Worm (Caenorhabditis elegans) whole organism, late embryonic: Measurements from ENCODE around the gene F22B7.3.

ENCODE experiments used
- ama-1 ChIP-seq: fragments of 150-350 bp; optimal IDR thresholded peaks from 2 replicates; lab custom pipeline; 2014
- ceh-19 ChIP-seq: fragments of 200-800 bp; sonication (Bioruptor generic); optimal IDR thresholded peaks from 2 replicates; lab custom pipeline; 2018; ENCODE audit warnings: mild to moderate bottlenecking, missing genetic modification characterization, missing compliant biosample characterization
- fax-1 ChIP-seq: sonication (generic microtip); optimal IDR thresholded peaks from 2 replicates; lab custom pipeline; 2016; ENCODE audit warnings: missing genotype, missing genetic modification characterization, missing compliant biosample characterization
- hlh-30 ChIP-seq: sonication (generic microtip); optimal IDR thresholded peaks from 2 replicates; lab custom pipeline; 2017; ENCODE audit warnings: antibody characterized with exemption, missing genetic modification characterization, missing compliant biosample characterization; ENCODE audit not compliant: insufficient read depth
- pha-4 ChIP-seq: fragments of 150-350 bp; optimal IDR thresholded peaks from 2 replicates; lab custom pipeline; 2018; ENCODE audit warnings: missing biosample characterization, missing genetic modification reagents, missing genetic modification characterization
- unc-42 ChIP-seq: sonication (generic microtip); optimal IDR thresholded peaks from 2 replicates; lab custom pipeline; 2016; ENCODE audit warnings: missing genotype, missing genetic modification characterization, missing compliant biosample characterization
- zip-5 ChIP-seq: sonication (generic microtip); optimal IDR thresholded peaks from 2 replicates; lab custom pipeline; 2016; ENCODE audit warnings: missing genetic modification characterization, missing compliant biosample characterization

ce11 chrIII:8664897-8665388 is 16.3 kb downstream of the F22B7.3 start, which contains the start of gene F22B7.1:
- TF ChIP-seq fax-1 (tag; lab: Kevin White, UChicago) (no peak), pha-4 (tag; lab: Kevin White, UChicago) (no peak), zip-5 (tag; lab: Kevin White, UChicago) (no peak), hlh-30 (peak; percentile 21), ceh-19 (GFP tag; lab: Kevin White, UChicago) (no peak), ama-1 (lab: Kevin White, UChicago) (no peak), unc-42 (tag; lab: Kevin White, UChicago) (no peak)
